Worm (Caenorhabditis elegans) whole organism, mixed stage, embryonic: ENCODE measurements around the gene grd-14.

Source experiments
- ceh-43 ChIP-seq: fragments of 200-800 bp; sonication (Bioruptor generic); optimal IDR thresholded peaks from 2 replicates; lab custom pipeline; 2018; ENCODE audit warnings: mild to moderate bottlenecking, missing genetic modification characterization, moderate library complexity, missing compliant biosample characterization
- elt-1 ChIP-seq: sonication (generic microtip); optimal IDR thresholded peaks from 2 replicates; lab custom pipeline; 2017; ENCODE audit warnings: missing genetic modification characterization, mild to moderate bottlenecking, missing compliant biosample characterization, antibody characterized with exemption, moderate library complexity, borderline replicate concordance; ENCODE audit not compliant: insufficient read depth
- elt-3 ChIP-seq: fragments of 150-350 bp; optimal IDR thresholded peaks from 2 replicates; lab custom pipeline; 2014; ENCODE audit warnings: missing biosample characterization, missing genetic modification characterization
- lin-13 ChIP-seq: fragments of 150-350 bp; optimal IDR thresholded peaks from 2 replicates; lab custom pipeline; 2014; ENCODE audit warnings: missing biosample characterization, missing genetic modification characterization
- lsy-2 ChIP-seq: fragments of 150-350 bp; optimal IDR thresholded peaks from 2 replicates; lab custom pipeline; 2014; ENCODE audit warnings: missing biosample characterization, missing genetic modification characterization
- mep-1 ChIP-seq: fragments of 150-350 bp; optimal IDR thresholded peaks from 2 replicates; lab custom pipeline; 2017; ENCODE audit warnings: missing biosample characterization, missing genetic modification reagents, missing genetic modification characterization, inconsistent platforms
- nhr-12 ChIP-seq: fragments of 150-350 bp; optimal IDR thresholded peaks from 2 replicates; lab custom pipeline; 2014; ENCODE audit warnings: missing biosample characterization, missing genetic modification characterization
- nhr-2 ChIP-seq: fragments of 150-350 bp; optimal IDR thresholded peaks from 2 replicates; lab custom pipeline; 2014; ENCODE audit warnings: missing biosample characterization, missing genetic modification characterization
- nhr-237 ChIP-seq: fragments of 150-350 bp; optimal IDR thresholded peaks from 2 replicates; lab custom pipeline; 2014; ENCODE audit warnings: missing biosample characterization, missing genetic modification characterization
- nhr-28 ChIP-seq: fragments of 150-350 bp; optimal IDR thresholded peaks from 2 replicates; lab custom pipeline; 2014; ENCODE audit warnings: missing biosample characterization, missing genetic modification characterization
- tbx-8 ChIP-seq: fragments of 200-800 bp; sonication (Bioruptor generic); optimal IDR thresholded peaks from 2 replicates; lab custom pipeline; 2018; ENCODE audit warnings: mild to moderate bottlenecking, missing genetic modification characterization, moderate library complexity, missing compliant biosample characterization
- unc-39 ChIP-seq: fragments of 150-350 bp; optimal IDR thresholded peaks from 2 replicates; lab custom pipeline; 2014; ENCODE audit warnings: missing biosample characterization, missing genetic modification characterization
- unc-62 ChIP-seq: fragments of 150-350 bp; optimal IDR thresholded peaks from 2 replicates; lab custom pipeline; 2014; ENCODE audit warnings: missing biosample characterization, missing genetic modification reagents, missing genetic modification characterization

DNA sequence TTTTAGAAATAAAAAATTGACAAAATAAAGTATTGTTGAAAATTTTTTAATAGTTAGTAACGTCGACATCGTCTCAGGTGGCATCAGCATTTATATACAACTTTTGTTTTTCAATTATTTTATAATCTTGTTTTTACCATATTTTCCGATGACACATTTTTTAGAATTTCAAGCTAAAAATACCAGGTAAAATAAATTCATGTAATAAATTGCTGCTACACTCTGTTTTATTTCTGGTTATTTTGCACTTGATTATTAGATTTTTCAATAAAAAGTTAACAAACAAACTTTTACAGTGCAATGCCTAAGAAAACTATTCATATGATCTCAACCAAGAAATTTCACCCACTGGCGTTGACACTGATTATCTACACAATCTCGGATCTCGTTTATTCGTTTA is 21.8 kb downstream of the grd-14 start, which contains the start of gene C03G5.14:
- TF ChIP-seq nhr-2 (tag; lab: Kevin White, UChicago) = no peak
- no peak for TF ChIP-seq elt-3 (tag; lab: Kevin White, UChicago)
- TF ChIP-seq lsy-2 = no peak
- no peak for TF ChIP-seq nhr-237 (tag; lab: Kevin White, UChicago)
- no peak for TF ChIP-seq tbx-8 (GFP tag; lab: Kevin White, UChicago)
- no peak for TF ChIP-seq unc-39 (tag; lab: Kevin White, UChicago)
- TF ChIP-seq nhr-28 (tag; lab: Kevin White, UChicago) = no peak
- TF ChIP-seq nhr-12 (tag; lab: Kevin White, UChicago) = no peak
- no peak for TF ChIP-seq elt-1 (tag; lab: Kevin White, UChicago)
- TF ChIP-seq ceh-43 (GFP tag; lab: Kevin White, UChicago) = no peak
- TF ChIP-seq lin-13 = no peak
- no peak for TF ChIP-seq unc-62 (GFP tag; lab: Kevin White, UChicago)
- TF ChIP-seq mep-1 (tag; lab: Kevin White, UChicago) = no peak
